Fruit fly (Drosophila melanogaster): ENCODE data around the gene CG46399.

CG46399 gene

dm6 chrX:14831713-14832561 lies 27.1 kb upstream of the CG46399 start, which contains the start of gene CG14408 (continued):
- TF ChIP-seq Atf-2 (GFP tag; optimal IDR thresholded peaks at IDR 0.05) = no peak
- no peak for TF ChIP-seq Hmr (GFP tag; optimal IDR thresholded peaks at IDR 0.05)
- TF ChIP-seq Doc2 (GFP tag; IDR thresholded peaks at IDR 0.05) = no peak
- TF ChIP-seq CG1647 (GFP tag; optimal IDR thresholded peaks at IDR 0.05) = no peak
- peak; percentile 20 for TF ChIP-seq BtbVII (GFP tag; optimal IDR thresholded peaks at IDR 0.05)
- peak; percentile 50 for TF ChIP-seq gem (tag; optimal IDR thresholded peaks at IDR 0.05)
- peak in 1 of 2 experiments; percentile 75 for TF ChIP-seq crp (GFP tag; optimal IDR thresholded peaks at IDR 0.05)
- no peak for TF ChIP-seq Hr51 (GFP tag; optimal IDR thresholded peaks at IDR 0.05)
- TF ChIP-seq Ets65A (GFP tag) = no peak
- no peak for TF ChIP-seq CG8290 (GFP tag; optimal IDR thresholded peaks at IDR 0.05)
- TF ChIP-seq CG8290 (tag; optimal IDR thresholded peaks at IDR 0.05) = peak in 1 of 2 experiments; percentile 2
- peak; percentile 30; the same call in 1 of the 2 replicates for TF ChIP-seq hbn (GFP tag; IDR thresholded peaks at IDR 0.05; ENCODE audit: partially characterized antibody)
- TF ChIP-seq nom (GFP tag; optimal IDR thresholded peaks at IDR 0.05) = no peak
- TF ChIP-seq zf30C (GFP tag; optimal IDR thresholded peaks at IDR 0.05) = no peak
- no peak for TF ChIP-seq seq (GFP tag; IDR thresholded peaks at IDR 0.05)
- no peak for TF ChIP-seq CG17385 (GFP tag; optimal IDR thresholded peaks at IDR 0.05)
- TF ChIP-seq CG14860 (GFP tag; IDR thresholded peaks at IDR 0.05; ENCODE audit: partially characterized antibody) = 0 out of 3 replicates have a peak, but pooled peaks have one; percentile 6
- peak; percentile 22 for TF ChIP-seq phol (tag; optimal IDR thresholded peaks at IDR 0.05)
- peak; percentile 24; the same call in 1 of the 4 replicates for TF ChIP-seq chinmo (GFP tag; IDR thresholded peaks at IDR 0.05; ENCODE audit: partially characterized antibody)
- TF ChIP-seq CG30020 (tag; optimal IDR thresholded peaks at IDR 0.05) = peak; percentile 94
- TF ChIP-seq Dll (GFP tag; IDR thresholded peaks at IDR 0.05; ENCODE audit: partially characterized antibody) = peak; percentile 70
- TF ChIP-seq CG2199 (GFP tag; IDR thresholded peaks at IDR 0.05) = no peak
- no peak for TF ChIP-seq tin (GFP tag; optimal IDR thresholded peaks at IDR 0.05)
- TF ChIP-seq disco-r (GFP tag; optimal IDR thresholded peaks at IDR 0.05) = no peak
- peak; percentile 9 for TF ChIP-seq Deaf1 (tag; optimal IDR thresholded peaks at IDR 0.05)
- no peak for TF ChIP-seq CG15696 (tag; optimal IDR thresholded peaks at IDR 0.05)
- TF ChIP-seq CG11723 (GFP tag; optimal IDR thresholded peaks at IDR 0.05) = no peak
- TF ChIP-seq scrt (GFP tag; optimal IDR thresholded peaks at IDR 0.05) = no peak
- TF ChIP-seq tna (GFP tag; IDR thresholded peaks at IDR 0.05; ENCODE audit: partially characterized antibody) = no peak
- no peak for TF ChIP-seq CrebB (tag; optimal IDR thresholded peaks at IDR 0.05)
- TF ChIP-seq pnt (GFP tag; optimal IDR thresholded peaks at IDR 0.05) = no peak
- TF ChIP-seq Poxn (GFP tag; IDR thresholded peaks at IDR 0.05) = no peak
- 0 out of 3 replicates have a peak, but pooled peaks have one; percentile 31 for TF ChIP-seq Opbp (GFP tag; IDR thresholded peaks at IDR 0.05; ENCODE audit: partially characterized antibody)
- no peak for TF ChIP-seq CG3995 (GFP tag; optimal IDR thresholded peaks at IDR 0.05)
- TF ChIP-seq Blimp-1 (GFP tag; optimal IDR thresholded peaks at IDR 0.05) = peak; percentile 6
- TF ChIP-seq fd64A (GFP tag; optimal IDR thresholded peaks at IDR 0.05) = no peak
- TF ChIP-seq CG2120 (GFP tag; optimal IDR thresholded peaks at IDR 0.05) = peak; percentile 5
- no peak for TF ChIP-seq caup (GFP tag; optimal IDR thresholded peaks at IDR 0.05; ENCODE audit: severe bottlenecking)
- no peak for TF ChIP-seq hkb (optimal IDR thresholded peaks at IDR 0.05)
- TF ChIP-seq hkb (GFP tag; IDR thresholded peaks at IDR 0.05) = no peak
- TF ChIP-seq ttk (GFP tag; IDR thresholded peaks at IDR 0.05) = no peak
- TF ChIP-seq CG9437 (GFP tag; optimal IDR thresholded peaks at IDR 0.05) = peak; percentile 33
- no peak for TF ChIP-seq Taf1 (GFP tag; IDR thresholded peaks at IDR 0.05)
- no peak for TF ChIP-seq CG13775 (GFP tag; optimal IDR thresholded peaks at IDR 0.05)
- TF ChIP-seq Doc3 (GFP tag; IDR thresholded peaks at IDR 0.05; ENCODE audit: partially characterized antibody) = peak; percentile 74
- no peak for TF ChIP-seq CG17829 (tag; optimal IDR thresholded peaks at IDR 0.05)
- no peak for TF ChIP-seq Dad (GFP tag; optimal IDR thresholded peaks at IDR 0.05)
- no peak for TF ChIP-seq CG5953 (GFP tag; IDR thresholded peaks at IDR 0.05)
